Fruit fly (Drosophila melanogaster): ENCODE measurements around the gene CG32603.
A peak's percentile ranks its signal among the peaks of the same experiment; 100 is the strongest.

CG32603 gene

DNA sequence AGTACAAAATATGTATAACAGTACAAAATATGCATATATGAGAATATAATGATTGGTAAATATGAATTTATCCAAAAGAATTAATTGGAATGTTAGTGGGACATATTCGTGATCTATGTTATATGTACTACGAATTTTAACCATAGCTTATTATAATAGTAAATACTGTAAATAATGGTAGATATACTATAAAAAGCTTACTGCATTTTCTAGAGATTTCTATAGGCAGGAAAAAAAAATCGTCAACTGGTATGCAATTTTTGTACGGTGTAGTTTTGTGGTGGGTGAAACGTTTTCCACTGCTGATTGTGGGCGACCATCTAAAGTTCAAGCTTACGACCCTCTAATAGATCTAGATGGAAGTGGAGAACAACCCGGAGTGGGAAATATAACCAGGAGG, 32.5 kb downstream of the CG32603 start:
- peak; percentile 43 for TF ChIP-seq CG32006 (GFP tag; optimal IDR thresholded peaks at IDR 0.05)
- TF ChIP-seq Ets96B (tag; optimal IDR thresholded peaks at IDR 0.05): no peak
- TF ChIP-seq Eip78C (GFP tag): peak; percentile 74
- peak; percentile 61 for TF ChIP-seq svp (GFP tag)
- no peak for TF ChIP-seq Sox14 (GFP tag; optimal IDR thresholded peaks at IDR 0.05)
- peak; percentile 23 for TF ChIP-seq CG10631 (GFP tag; optimal IDR thresholded peaks at IDR 0.05)
- no peak for TF ChIP-seq vri (GFP tag; optimal IDR thresholded peaks at IDR 0.05)
- no peak for TF ChIP-seq CG11294 (GFP tag; IDR thresholded peaks at IDR 0.05)

DNA sequence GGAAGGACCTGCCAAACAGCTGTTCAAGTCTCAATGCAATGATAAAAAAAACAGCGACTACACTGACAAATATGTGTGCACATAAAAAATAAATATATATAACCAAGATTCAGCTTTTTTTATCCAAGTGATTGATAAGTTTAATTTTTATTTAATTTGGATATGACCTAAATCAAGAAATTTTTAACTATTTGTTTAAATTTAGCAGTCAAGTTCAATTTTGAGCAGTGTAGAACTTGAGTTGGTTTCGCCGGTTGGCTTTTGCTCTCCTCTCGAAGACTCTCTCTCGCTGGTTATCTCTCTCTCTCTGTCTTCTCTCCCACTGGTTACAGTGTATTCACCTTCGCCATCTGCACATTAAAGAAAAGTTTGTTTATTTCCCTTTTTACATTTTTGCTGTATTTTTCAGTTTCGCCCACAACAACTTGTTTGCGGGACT, 33.7 kb downstream of the CG32603 start:
- TF ChIP-seq achi (GFP tag; optimal IDR thresholded peaks at IDR 0.05): peak; percentile 96
- peak; percentile 98 for TF ChIP-seq CG3032 (tag; optimal IDR thresholded peaks at IDR 0.05)
- TF ChIP-seq Sox102F (GFP tag; optimal IDR thresholded peaks at IDR 0.05): peak; percentile 93
- TF ChIP-seq CG11294 (GFP tag; IDR thresholded peaks at IDR 0.05): peak; percentile 87
- peak; percentile 99 for TF ChIP-seq Eip78C (GFP tag)
- peak; percentile 90 for TF ChIP-seq CG6276 (GFP tag; optimal IDR thresholded peaks at IDR 0.05)
- peak; percentile 98 for TF ChIP-seq topi (GFP tag; optimal IDR thresholded peaks at IDR 0.05)
- TF ChIP-seq Ets96B (tag; optimal IDR thresholded peaks at IDR 0.05): peak; percentile 97
- TF ChIP-seq CG10669 (GFP tag; optimal IDR thresholded peaks at IDR 0.05): peak; percentile 96
- TF ChIP-seq Hr4 (GFP tag; optimal IDR thresholded peaks at IDR 0.05): peak; percentile 94
- peak; percentile 96 for TF ChIP-seq CG7368 (GFP tag; optimal IDR thresholded peaks at IDR 0.05)
- no peak for TF ChIP-seq Hr38 (GFP tag; optimal IDR thresholded peaks at IDR 0.05)
- peak; percentile 98 for TF ChIP-seq CG6163 (GFP tag; IDR thresholded peaks at IDR 0.05)
- peak; percentile 92 for TF ChIP-seq Hr39 (GFP tag; optimal IDR thresholded peaks at IDR 0.05)
- TF ChIP-seq esn (GFP tag; optimal IDR thresholded peaks at IDR 0.05): peak; percentile 98
- peak; percentile 95 for TF ChIP-seq CG31627 (GFP tag; optimal IDR thresholded peaks at IDR 0.05)
- peak; percentile 97 for TF ChIP-seq acj6 (GFP tag; optimal IDR thresholded peaks at IDR 0.05)
- peak; percentile 95 for TF ChIP-seq Sox14 (GFP tag; optimal IDR thresholded peaks at IDR 0.05)
- peak; percentile 96 for TF ChIP-seq CG9139 (GFP tag; optimal IDR thresholded peaks at IDR 0.05)
- TF ChIP-seq CG3919 (GFP tag; optimal IDR thresholded peaks at IDR 0.05): peak; percentile 97
- TF ChIP-seq dsx (GFP tag; optimal IDR thresholded peaks at IDR 0.05; ENCODE audit: poor library complexity, severe bottlenecking): peak; percentile 97
- peak; percentile 98 for TF ChIP-seq Met (GFP tag; optimal IDR thresholded peaks at IDR 0.05)
- peak; percentile 84 for TF ChIP-seq dac (GFP tag; optimal IDR thresholded peaks at IDR 0.05)
- TF ChIP-seq CG32006 (GFP tag; optimal IDR thresholded peaks at IDR 0.05): peak; percentile 95
- TF ChIP-seq Blimp-1 (GFP tag; optimal IDR thresholded peaks at IDR 0.05): peak; percentile 90
- TF ChIP-seq CG8319 (GFP tag; optimal IDR thresholded peaks at IDR 0.05): peak; percentile 95
- TF ChIP-seq fd85E (GFP tag; optimal IDR thresholded peaks at IDR 0.05): peak; percentile 91
- TF ChIP-seq CG16779 (tag; optimal IDR thresholded peaks at IDR 0.05): peak; percentile 90
- peak; percentile 89 to 93 for TF ChIP-seq salr (GFP tag; optimal IDR thresholded peaks at IDR 0.05)
- peak; percentile 97 for TF ChIP-seq lz (GFP tag; optimal IDR thresholded peaks at IDR 0.05)
- TF ChIP-seq ss (GFP tag; optimal IDR thresholded peaks at IDR 0.05): peak; percentile 97 to 98
- TF ChIP-seq eg (GFP tag; IDR thresholded peaks at IDR 0.05): peak; percentile 97
- peak; percentile 96 for TF ChIP-seq svp (GFP tag)
- TF ChIP-seq Eip75B (GFP tag; optimal IDR thresholded peaks at IDR 0.05): peak; percentile 98
- peak; percentile 93 for TF ChIP-seq fd59A (GFP tag; optimal IDR thresholded peaks at IDR 0.05)
- TF ChIP-seq CG8632 (GFP tag; optimal IDR thresholded peaks at IDR 0.05): peak; percentile 98
- peak; percentile 89 for TF ChIP-seq CG4318 (GFP tag; optimal IDR thresholded peaks at IDR 0.05)
- TF ChIP-seq CG34406 (GFP tag; optimal IDR thresholded peaks at IDR 0.05): peak; percentile 97
- TF ChIP-seq Sox15 (GFP tag; optimal IDR thresholded peaks at IDR 0.05): peak; percentile 94
- peak; percentile 97 for TF ChIP-seq CG6792 (GFP tag; optimal IDR thresholded peaks at IDR 0.05)
- TF ChIP-seq CG8119 (GFP tag; IDR thresholded peaks at IDR 0.05): peak; percentile 98
- TF ChIP-seq Ets21C (GFP tag; optimal IDR thresholded peaks at IDR 0.05): peak; percentile 92
- peak; percentile 93 for TF ChIP-seq Gug (GFP tag; IDR thresholded peaks at IDR 0.05)
- peak; percentile 97 for TF ChIP-seq CG6854 (GFP tag; optimal IDR thresholded peaks at IDR 0.05)
- peak; percentile 97 for TF ChIP-seq cyc (GFP tag; optimal IDR thresholded peaks at IDR 0.05)
- peak; percentile 93 for TF ChIP-seq vri (GFP tag; optimal IDR thresholded peaks at IDR 0.05)
- peak; percentile 87 for TF ChIP-seq Eip93F (GFP tag; optimal IDR thresholded peaks at IDR 0.05)
- TF ChIP-seq Smox (GFP tag; optimal IDR thresholded peaks at IDR 0.05): peak; percentile 97

All from whole organism, prepupa.